Worm (Caenorhabditis elegans): ENCODE results near the gene prx-3.

- no peak for TF ChIP-seq zag-1 (tag; optimal IDR thresholded peaks at IDR 0.05)
- TF ChIP-seq ceh-82 (tag; optimal IDR thresholded peaks at IDR 0.05) = no peak
- TF ChIP-seq fkh-10 (GFP tag; optimal IDR thresholded peaks at IDR 0.05) = no peak
- TF ChIP-seq aly-2 (tag; optimal IDR thresholded peaks at IDR 0.05) = no peak
- no peak for TF ChIP-seq pqm-1 (tag; optimal IDR thresholded peaks at IDR 0.05)
Measured at ce11 chrX:6155436-6155835, 42.7 kb upstream of the prx-3 start.
